Worm (Caenorhabditis elegans) whole organism, L1 larva: Measurements from ENCODE around the gene nlg-1.

Experiments used
- C34B4.2 ChIP-seq: sonication (generic microtip); optimal IDR thresholded peaks from 2 replicates; lab custom pipeline; 2017; ENCODE audit warnings: mild to moderate bottlenecking, missing genetic modification characterization, missing compliant biosample characterization
- Y116A8C.19 ChIP-seq: sonication (generic microtip); optimal IDR thresholded peaks from 2 replicates; lab custom pipeline; 2016; ENCODE audit warnings: missing compliant biosample characterization, missing genetic modification characterization, borderline replicate concordance
- alr-1 ChIP-seq: fragments of 200-800 bp; sonication (Bioruptor generic); optimal IDR thresholded peaks from 2 replicates; lab custom pipeline; 2018; ENCODE audit warnings: borderline replicate concordance, mild to moderate bottlenecking, missing genetic modification characterization, missing compliant biosample characterization
- blmp-1 ChIP-seq: fragments of 150-350 bp; optimal IDR thresholded peaks from 2 replicates; lab custom pipeline; 2014; ENCODE audit warnings: missing biosample characterization, missing genetic modification characterization
- ceh-63 ChIP-seq: fragments of 200-800 bp; sonication (Bioruptor generic); optimal IDR thresholded peaks from 2 replicates; lab custom pipeline; 2018; ENCODE audit warnings: mild to moderate bottlenecking, missing genetic modification characterization, missing compliant biosample characterization
- ceh-8 ChIP-seq: fragments of 200-800 bp; sonication (Bioruptor generic); optimal IDR thresholded peaks from 2 replicates; lab custom pipeline; 2018; ENCODE audit warnings: mild to moderate bottlenecking, missing genetic modification characterization, moderate library complexity, missing compliant biosample characterization
- ceh-82 ChIP-seq, 3 experiments: fragments of 150-350 bp in 1 of 3; sonication (generic microtip) in 2 of 3; optimal IDR thresholded peaks; 2 replicates each; lab custom pipeline; 2014 to 2017; ENCODE audit warnings: missing biosample characterization in 3 of 3, missing genetic modification characterization in 3 of 3
- dpl-1 ChIP-seq, 3 experiments: fragments of 150-350 bp in 2 of 3; sonication (generic microtip) in 1 of 3; optimal IDR thresholded peaks; 2 replicates each; lab custom pipeline; 2014 to 2017; ENCODE audit warnings: missing biosample characterization in 3 of 3, missing genetic modification characterization in 3 of 3, missing genetic modification reagents in 3 of 3
- dsc-1 ChIP-seq: sonication (generic microtip); optimal IDR thresholded peaks from 2 replicates; lab custom pipeline; 2016; ENCODE audit warnings: mild to moderate bottlenecking, missing genetic modification characterization, missing compliant biosample characterization
- efl-1 ChIP-seq, 4 experiments: fragments of 150-350 bp; optimal IDR thresholded peaks in 3 of 4; peaks in 1 of 4; 1 replicate in 1 of 4; 2 replicates in 3 of 4; lab custom pipeline; 2014; ENCODE audit warnings: missing biosample characterization in 2 of 4, missing genetic modification characterization in 2 of 4, missing genetic modification reagents in 2 of 4
- egl-13 ChIP-seq: sonication (generic microtip); optimal IDR thresholded peaks from 2 replicates; lab custom pipeline; 2016; ENCODE audit warnings: missing genotype, missing genetic modification reagents, missing genetic modification characterization, missing compliant biosample characterization
- elt-2 ChIP-seq: sonication (generic microtip); optimal IDR thresholded peaks from 2 replicates; lab custom pipeline; 2016; ENCODE audit warnings: missing genetic modification characterization, mild to moderate bottlenecking, inconsistent platforms, missing compliant biosample characterization, missing genetic modification reagents
- elt-3 ChIP-seq, 6 experiments: fragments of 150-350 bp in 1 of 6; sonication (generic microtip); optimal IDR thresholded peaks; 2 replicates each; lab custom pipeline; 2017 to 2018; ENCODE audit warnings: missing biosample characterization in 6 of 6, missing genetic modification characterization in 6 of 6, inconsistent platforms in 1 of 6
- fkh-10 ChIP-seq: sonication (generic microtip); optimal IDR thresholded peaks from 2 replicates; lab custom pipeline; 2017; ENCODE audit warnings: missing biosample characterization, missing genetic modification reagents, missing genetic modification characterization
- fos-1 ChIP-seq: fragments of 150-350 bp; optimal IDR thresholded peaks from 2 replicates; lab custom pipeline; 2014; ENCODE audit warnings: missing biosample characterization, missing genetic modification characterization
- grh-1 ChIP-seq: fragments of 200-800 bp; sonication (Bioruptor generic); IDR thresholded peaks from 2 replicates; pipeline ENCODE4 v1.3.6; 2022; ENCODE audit warnings: missing genetic modification reagents, missing genetic modification characterization, missing compliant biosample characterization
- hlh-17 ChIP-seq: fragments of 200-800 bp; sonication (Bioruptor generic); optimal IDR thresholded peaks from 2 replicates; lab custom pipeline; 2018; ENCODE audit warnings: missing genetic modification characterization, mild to moderate bottlenecking, missing compliant biosample characterization, moderate library complexity, borderline replicate concordance
- hlh-4 ChIP-seq: sonication (generic microtip); optimal IDR thresholded peaks from 2 replicates; lab custom pipeline; 2016; ENCODE audit warnings: mild to moderate bottlenecking, missing genetic modification characterization, missing compliant biosample characterization
- irx-1 ChIP-seq: sonication (generic microtip); optimal IDR thresholded peaks from 2 replicates; lab custom pipeline; 2016; ENCODE audit warnings: missing genetic modification characterization, missing compliant biosample characterization
- lin-14 ChIP-seq: fragments of 200-800 bp; sonication (Bioruptor generic); optimal IDR thresholded peaks from 2 replicates; lab custom pipeline; 2018; ENCODE audit warnings: mild to moderate bottlenecking, missing genetic modification characterization, moderate library complexity, missing compliant biosample characterization
- lin-15B ChIP-seq: fragments of 150-350 bp; sonication (generic microtip); optimal IDR thresholded peaks from 3 replicates; lab custom pipeline; 2014; ENCODE audit warnings: missing biosample characterization, missing genetic modification characterization
- lin-35 ChIP-seq, 2 experiments: fragments of 150-350 bp; optimal IDR thresholded peaks; 2 replicates each; lab custom pipeline; 2014; ENCODE audit warnings: missing biosample characterization in 2 of 2, missing genetic modification characterization in 2 of 2, missing genetic modification reagents in 2 of 2
- lsy-2 ChIP-seq, 2 experiments: fragments of 150-350 bp; optimal IDR thresholded peaks; 2 replicates each; lab custom pipeline; 2014; ENCODE audit warnings: missing biosample characterization in 2 of 2, missing genetic modification characterization in 2 of 2
- mef-2 ChIP-seq: fragments of 150-350 bp; optimal IDR thresholded peaks from 2 replicates; lab custom pipeline; 2014; ENCODE audit warnings: missing biosample characterization, missing genetic modification characterization
- mep-1 ChIP-seq: fragments of 150-350 bp; optimal IDR thresholded peaks from 2 replicates; lab custom pipeline; 2014; ENCODE audit warnings: missing biosample characterization, missing genetic modification characterization
- nhr-19 ChIP-seq: fragments of 200-800 bp; sonication (Bioruptor generic); conservative IDR thresholded peaks from 2 replicates; pipeline ENCODE4 v1.3.6; 2022; ENCODE audit warnings: missing genetic modification characterization, missing compliant biosample characterization
- nhr-20 ChIP-seq: sonication (generic microtip); optimal IDR thresholded peaks from 2 replicates; lab custom pipeline; 2016; ENCODE audit warnings: mild to moderate bottlenecking, missing genetic modification characterization, missing compliant biosample characterization
- nhr-237 ChIP-seq: fragments of 150-350 bp; optimal IDR thresholded peaks from 2 replicates; lab custom pipeline; 2014; ENCODE audit warnings: missing biosample characterization, missing genetic modification characterization
- nhr-47 ChIP-seq: sonication (generic microtip); optimal IDR thresholded peaks from 2 replicates; lab custom pipeline; 2016; ENCODE audit warnings: mild to moderate bottlenecking, missing genetic modification characterization, moderate library complexity, missing compliant biosample characterization
- nhr-71 ChIP-seq: sonication (generic microtip); optimal IDR thresholded peaks from 2 replicates; lab custom pipeline; 2016; ENCODE audit warnings: mild to moderate bottlenecking, missing genetic modification characterization, moderate library complexity, missing compliant biosample characterization
- nhr-76 ChIP-seq: sonication (generic microtip); optimal IDR thresholded peaks from 2 replicates; lab custom pipeline; 2017; ENCODE audit warnings: missing biosample characterization, missing genetic modification characterization
- nhr-77 ChIP-seq: fragments of 150-350 bp; optimal IDR thresholded peaks from 2 replicates; lab custom pipeline; 2014; ENCODE audit warnings: missing biosample characterization, missing genetic modification characterization
- nhr-85 ChIP-seq: sonication (generic microtip); peaks from one replicate; lab custom pipeline; 2016; ENCODE audit warnings: missing genetic modification characterization, inconsistent platforms, missing compliant biosample characterization
- nhr-90 ChIP-seq: sonication (generic microtip); optimal IDR thresholded peaks from 2 replicates; lab custom pipeline; 2016; ENCODE audit warnings: mild to moderate bottlenecking, missing genetic modification characterization, missing compliant biosample characterization; ENCODE audit not compliant: poor library complexity
- pag-3 ChIP-seq: sonication (generic microtip); optimal IDR thresholded peaks from 2 replicates; lab custom pipeline; 2017; ENCODE audit warnings: missing genetic modification characterization, mild to moderate bottlenecking, missing compliant biosample characterization, antibody characterized with exemption, borderline replicate concordance; ENCODE audit not compliant: insufficient read depth
- pax-3 ChIP-seq: fragments of 200-800 bp; sonication (Bioruptor generic); optimal IDR thresholded peaks from 2 replicates; lab custom pipeline; 2018; ENCODE audit warnings: mild to moderate bottlenecking, missing genetic modification characterization, moderate library complexity, missing compliant biosample characterization
- rnt-1 ChIP-seq: sonication (generic microtip); optimal IDR thresholded peaks from 2 replicates; lab custom pipeline; 2016; ENCODE audit warnings: mild to moderate bottlenecking, missing genetic modification characterization, moderate library complexity, missing compliant biosample characterization
- snpc-4 ChIP-seq: fragments of 150-350 bp; optimal IDR thresholded peaks from 2 replicates; lab custom pipeline; 2014; ENCODE audit warnings: missing biosample characterization, missing genetic modification characterization
- snu-23 ChIP-seq: sonication (generic microtip); optimal IDR thresholded peaks from 2 replicates; lab custom pipeline; 2016; ENCODE audit warnings: missing genetic modification characterization, missing compliant biosample characterization
- swsn-7 ChIP-seq: sonication (generic microtip); optimal IDR thresholded peaks from 2 replicates; lab custom pipeline; 2016; ENCODE audit warnings: missing genetic modification characterization, missing compliant biosample characterization
- tbx-2 ChIP-seq: sonication (generic microtip); optimal IDR thresholded peaks from 2 replicates; lab custom pipeline; 2016; ENCODE audit warnings: missing genetic modification characterization, missing compliant biosample characterization
- unc-130 ChIP-seq: fragments of 150-350 bp; optimal IDR thresholded peaks from 2 replicates; lab custom pipeline; 2017; ENCODE audit warnings: missing biosample characterization, missing genetic modification characterization, inconsistent platforms
- unc-30 ChIP-seq: sonication (generic microtip); optimal IDR thresholded peaks from 2 replicates; lab custom pipeline; 2017; ENCODE audit warnings: missing biosample characterization, missing genetic modification characterization
- unc-86 ChIP-seq: sonication (generic microtip); optimal IDR thresholded peaks from 2 replicates; lab custom pipeline; 2016; ENCODE audit warnings: missing genetic modification characterization, missing compliant biosample characterization
- vab-15 ChIP-seq: sonication (generic microtip); optimal IDR thresholded peaks from 2 replicates; lab custom pipeline; 2017; ENCODE audit warnings: missing genotype, mild to moderate bottlenecking, missing genetic modification characterization, missing compliant biosample characterization
- zip-4 ChIP-seq: fragments of 200-800 bp; sonication (Bioruptor generic); optimal IDR thresholded peaks from 2 replicates; lab custom pipeline; 2018; ENCODE audit warnings: mild to moderate bottlenecking, missing genetic modification characterization, moderate library complexity, missing compliant biosample characterization
- ztf-11 ChIP-seq, 2 experiments: sonication (generic microtip); optimal IDR thresholded peaks; 2 replicates each; lab custom pipeline; 2016 to 2017; ENCODE audit warnings: missing genetic modification characterization in 2 of 2, missing biosample characterization in 1 of 2, missing compliant biosample characterization in 1 of 2
- ztf-4 ChIP-seq: fragments of 150-350 bp; optimal IDR thresholded peaks from 2 replicates; lab custom pipeline; 2014; ENCODE audit warnings: missing biosample characterization, missing genetic modification characterization

nlg-1 gene

DNA sequence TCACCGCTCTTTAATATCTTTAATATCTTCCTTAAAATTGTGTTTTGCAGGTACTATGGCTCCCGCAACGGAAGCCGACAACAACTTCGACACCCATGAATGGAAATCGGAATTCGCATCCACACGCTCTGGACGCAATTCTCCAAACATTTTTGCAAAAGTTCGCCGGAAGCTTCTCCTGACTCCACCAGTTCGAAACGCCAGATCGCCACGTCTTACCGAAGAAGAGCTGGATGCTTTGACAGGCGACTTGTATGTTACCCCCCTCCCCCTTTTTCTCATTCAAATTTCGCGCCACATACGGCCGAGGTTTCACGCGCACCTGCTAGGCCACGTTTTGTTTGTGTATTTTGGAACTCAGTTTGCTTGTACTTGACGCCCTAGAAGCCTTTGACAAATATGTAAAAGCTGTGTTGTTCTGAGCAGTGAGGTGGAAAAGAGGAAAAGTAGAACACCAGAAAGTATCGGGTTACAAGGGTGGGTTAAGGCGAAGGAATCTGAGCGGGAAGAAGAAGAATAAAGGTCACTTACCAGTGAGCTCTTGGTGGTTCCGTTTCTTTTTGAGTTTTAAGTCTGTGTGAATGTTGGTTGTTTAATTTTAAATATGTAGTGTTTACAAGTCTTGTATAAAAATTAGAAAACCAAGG lies 46.1 kb downstream of the nlg-1 start, which contains the start of gene unc-84 (continued):
- peak; percentile 54 to 78 (median 68) for TF ChIP-seq dpl-1 (GFP tag; optimal IDR thresholded peaks at IDR 0.05; lab: Kevin White, UChicago)
- no peak for TF ChIP-seq ceh-8 (GFP tag; lab: Kevin White, UChicago)
- no peak for TF ChIP-seq fkh-10 (GFP tag; lab: Kevin White, UChicago)
- TF ChIP-seq ceh-82 (tag; optimal IDR thresholded peaks at IDR 0.05; lab: Kevin White, UChicago) = no peak
- TF ChIP-seq snpc-4 = no peak

ce11 chrX:13583895-13584344 lies 47.1 kb downstream of the nlg-1 start:
- no peak for TF ChIP-seq fos-1 (tag; lab: Kevin White, UChicago)
- TF ChIP-seq nhr-71 (tag; lab: Kevin White, UChicago) = peak; percentile 43
- TF ChIP-seq hlh-4 (tag; lab: Kevin White, UChicago) = no peak
- TF ChIP-seq egl-13 (tag; lab: Kevin White, UChicago) = no peak
- TF ChIP-seq rnt-1 (tag; lab: Kevin White, UChicago) = peak; percentile 42
- TF ChIP-seq irx-1 (tag; lab: Kevin White, UChicago) = peak; percentile 19
- no peak for TF ChIP-seq pag-3
- TF ChIP-seq efl-1 (optimal IDR thresholded peaks at IDR 0.05; lab: Kevin White, UChicago) = peak in 1 of 2 experiments; percentile 6
- TF ChIP-seq efl-1 (GFP tag; optimal IDR thresholded peaks at IDR 0.05 in 1 of 2; lab: Kevin White, UChicago) = peak in 1 of 2 experiments; percentile 40
- TF ChIP-seq snu-23 (GFP tag; lab: Kevin White, UChicago) = peak; percentile 52
- peak; percentile 32 for TF ChIP-seq blmp-1
- TF ChIP-seq nhr-237 (tag; lab: Kevin White, UChicago) = no peak
- peak; percentile 84 for TF ChIP-seq nhr-85 (tag; lab: Kevin White, UChicago)
- TF ChIP-seq lsy-2 (tag; optimal IDR thresholded peaks at IDR 0.05; lab: Kevin White, UChicago) = peak in 1 of 2 experiments; percentile 16
- TF ChIP-seq grh-1 (GFP tag; lab: Robert Waterston, UW) = no peak
- peak; percentile 9; the same call in 1 of the 2 replicates for TF ChIP-seq nhr-19 (GFP tag; lab: Robert Waterston, UW)
- no peak for TF ChIP-seq lin-15B (tag; lab: Kevin White, UChicago)
- TF ChIP-seq pax-3 (tag; lab: Kevin White, UChicago) = no peak
- no peak for TF ChIP-seq nhr-76 (tag; lab: Kevin White, UChicago)
- peak; percentile 4 to 31 for TF ChIP-seq lin-35 (GFP tag; optimal IDR thresholded peaks at IDR 0.05; lab: Kevin White, UChicago)
- peak; percentile 46 for TF ChIP-seq nhr-90 (tag; lab: Kevin White, UChicago)
- TF ChIP-seq ztf-11 (tag; optimal IDR thresholded peaks at IDR 0.05; lab: Kevin White, UChicago) = peak in 1 of 2 experiments; percentile 70
- TF ChIP-seq zip-4 (GFP tag; lab: Kevin White, UChicago) = no peak
- TF ChIP-seq elt-3 (tag; optimal IDR thresholded peaks at IDR 0.05; lab: Kevin White, UChicago) = peak in 1 of 6 experiments; percentile 2
- peak; percentile 49 for TF ChIP-seq tbx-2 (tag; lab: Kevin White, UChicago)
- no peak for TF ChIP-seq alr-1 (tag; lab: Kevin White, UChicago)
- no peak for TF ChIP-seq ceh-63 (GFP tag; lab: Kevin White, UChicago)
- no peak for TF ChIP-seq unc-30 (tag; lab: Kevin White, UChicago)
- no peak for TF ChIP-seq vab-15 (tag; lab: Kevin White, UChicago)
- TF ChIP-seq elt-2 (tag; lab: Kevin White, UChicago) = no peak
- peak; percentile 37 for TF ChIP-seq dsc-1 (tag; lab: Kevin White, UChicago)
- no peak for TF ChIP-seq hlh-17 (GFP tag; lab: Kevin White, UChicago)
- peak; percentile 42 for TF ChIP-seq nhr-47 (tag; lab: Kevin White, UChicago)
- peak in 1 of 3 experiments; percentile 30 for TF ChIP-seq ceh-82 (tag; optimal IDR thresholded peaks at IDR 0.05; lab: Kevin White, UChicago)
- TF ChIP-seq swsn-7 (tag; lab: Kevin White, UChicago) = peak; percentile 44
- TF ChIP-seq unc-86 (tag; lab: Kevin White, UChicago) = no peak
- no peak for TF ChIP-seq C34B4.2 (tag; lab: Kevin White, UChicago)
- TF ChIP-seq Y116A8C.19 (tag; lab: Kevin White, UChicago) = no peak
- no peak for TF ChIP-seq mef-2 (tag; lab: Kevin White, UChicago)
- peak; percentile 21 for TF ChIP-seq mep-1 (tag; lab: Kevin White, UChicago)
- no peak for TF ChIP-seq nhr-77 (tag; lab: Kevin White, UChicago)
- TF ChIP-seq nhr-20 (tag; lab: Kevin White, UChicago) = peak; percentile 58
- TF ChIP-seq lin-14 = peak; percentile 85
- no peak for TF ChIP-seq unc-130 (tag; lab: Kevin White, UChicago)
- no peak for TF ChIP-seq ztf-4 (tag; lab: Kevin White, UChicago)
